Worm (Caenorhabditis elegans) whole organism, young adult: ENCODE results near the gene C33B4.4.

Experiments used
- B0261.1 ChIP-seq: sonication (generic microtip); optimal IDR thresholded peaks from 2 replicates; lab custom pipeline; 2016; ENCODE audit warnings: mild to moderate bottlenecking, missing genetic modification characterization, moderate library complexity, missing compliant biosample characterization
- F52B5.7 ChIP-seq: sonication (generic microtip); optimal IDR thresholded peaks from 2 replicates; lab custom pipeline; 2016; ENCODE audit warnings: mild to moderate bottlenecking, missing genetic modification characterization, missing compliant biosample characterization
- T26A5.8 ChIP-seq: sonication (generic microtip); optimal IDR thresholded peaks from 2 replicates; lab custom pipeline; 2016; ENCODE audit warnings: missing genetic modification characterization, missing compliant biosample characterization
- Y53G8AR.9 ChIP-seq: fragments of 200-800 bp; sonication (Bioruptor generic); conservative IDR thresholded peaks from 2 replicates; pipeline ENCODE4 v1.3.6; 2022; ENCODE audit warnings: missing genetic modification reagents, missing genetic modification characterization, missing compliant biosample characterization
- Y67H2A.10 ChIP-seq: fragments of 200-800 bp; sonication (Bioruptor generic); conservative IDR thresholded peaks from 2 replicates; pipeline ENCODE4 v1.3.6; 2022; ENCODE audit warnings: missing genetic modification reagents, missing genetic modification characterization, missing compliant biosample characterization
- Y79H2A.3 ChIP-seq: fragments of 200-800 bp; sonication (Bioruptor generic); conservative IDR thresholded peaks from 2 replicates; pipeline ENCODE4 v1.3.6; 2022; ENCODE audit warnings: missing genetic modification reagents, missing genetic modification characterization, missing compliant biosample characterization
- aptf-3 ChIP-seq: fragments of 200-800 bp; sonication (Bioruptor generic); IDR thresholded peaks from 2 replicates; pipeline ENCODE4 v1.3.6; 2022; ENCODE audit warnings: missing genetic modification characterization, missing compliant biosample characterization
- atf-7 ChIP-seq: sonication (generic microtip); optimal IDR thresholded peaks from 2 replicates; lab custom pipeline; 2017; ENCODE audit warnings: mild to moderate bottlenecking, missing genetic modification characterization, missing compliant biosample characterization
- attf-6 ChIP-seq: fragments of 200-800 bp; sonication (Bioruptor generic); IDR thresholded peaks from 2 replicates; pipeline ENCODE4 v1.3.6; 2022; ENCODE audit warnings: missing genetic modification reagents, missing genetic modification characterization, missing compliant biosample characterization
- bed-1 ChIP-seq: fragments of 200-800 bp; sonication (Bioruptor generic); IDR thresholded peaks from 2 replicates; pipeline ENCODE4 v1.3.6; 2022; ENCODE audit warnings: missing genetic modification reagents, missing genetic modification characterization, missing compliant biosample characterization
- cebp-1 ChIP-seq, 2 experiments: fragments of 200-800 bp in 1 of 2; sonication (Bioruptor generic) in 1 of 2; sonication (generic microtip) in 1 of 2; IDR thresholded peaks in 1 of 2; optimal IDR thresholded peaks in 1 of 2; 2 replicates each; pipeline versions ENCODE4 v1.3.6 to Lab custom; 2017 to 2022; ENCODE audit warnings: missing compliant biosample characterization in 2 of 2, missing genetic modification characterization in 2 of 2, mild to moderate bottlenecking in 1 of 2, missing genetic modification reagents in 1 of 2, moderate library complexity in 1 of 2
- ceh-100 ChIP-seq: fragments of 200-800 bp; sonication (Bioruptor generic); IDR thresholded peaks from 2 replicates; pipeline ENCODE4 v1.3.6; 2022; ENCODE audit warnings: missing genetic modification reagents, missing genetic modification characterization, missing compliant biosample characterization
- die-1 ChIP-seq: sonication (generic microtip); optimal IDR thresholded peaks from 2 replicates; lab custom pipeline; 2016; ENCODE audit warnings: missing genotype, mild to moderate bottlenecking, missing genetic modification characterization, missing compliant biosample characterization
- dox-1 ChIP-seq: fragments of 200-800 bp; sonication (Bioruptor generic); IDR thresholded peaks from 2 replicates; pipeline ENCODE4 v1.3.6; 2022; ENCODE audit warnings: missing genetic modification reagents, missing genetic modification characterization, missing compliant biosample characterization
- dpff-1 ChIP-seq: sonication (generic microtip); optimal IDR thresholded peaks from 2 replicates; lab custom pipeline; 2017; ENCODE audit warnings: mild to moderate bottlenecking, missing genetic modification characterization, missing compliant biosample characterization
- egrh-3 ChIP-seq: fragments of 200-800 bp; sonication (Bioruptor generic); IDR thresholded peaks from 2 replicates; pipeline ENCODE4 v1.3.6; 2022; ENCODE audit warnings: missing genetic modification reagents, missing genetic modification characterization, missing compliant biosample characterization
- ekl-4 ChIP-seq: fragments of 200-800 bp; sonication (Bioruptor generic); IDR thresholded peaks from 2 replicates; pipeline ENCODE4 v1.3.6; 2022; ENCODE audit warnings: missing genetic modification reagents, missing genetic modification characterization, missing compliant biosample characterization
- ets-4 ChIP-seq: fragments of 200-800 bp; sonication (Bioruptor generic); optimal IDR thresholded peaks from 2 replicates; lab custom pipeline; 2018; ENCODE audit warnings: mild to moderate bottlenecking, missing genetic modification characterization, missing compliant biosample characterization
- hlh-12 ChIP-seq: sonication (generic microtip); optimal IDR thresholded peaks from 2 replicates; lab custom pipeline; 2016; ENCODE audit warnings: missing genetic modification characterization, missing compliant biosample characterization
- let-607 ChIP-seq, 2 experiments: fragments of 200-800 bp in 1 of 2; sonication (Bioruptor generic) in 1 of 2; sonication (generic microtip) in 1 of 2; optimal IDR thresholded peaks; 2 replicates each; lab custom pipeline; 2016 to 2018; ENCODE audit warnings: mild to moderate bottlenecking in 2 of 2, missing compliant biosample characterization in 2 of 2, missing genetic modification characterization in 2 of 2, moderate library complexity in 2 of 2, missing genotype in 1 of 2
- madf-3 ChIP-seq: fragments of 200-800 bp; sonication (Bioruptor generic); IDR thresholded peaks from 2 replicates; pipeline ENCODE4 v1.3.6; 2022; ENCODE audit warnings: missing genetic modification reagents, missing genetic modification characterization, missing compliant biosample characterization
- mxl-1 ChIP-seq: sonication (generic microtip); optimal IDR thresholded peaks from 2 replicates; lab custom pipeline; 2016; ENCODE audit warnings: missing genetic modification characterization, missing compliant biosample characterization
- nfya-1 ChIP-seq: sonication (generic microtip); optimal IDR thresholded peaks from 2 replicates; lab custom pipeline; 2017; ENCODE audit warnings: antibody characterized with exemption, missing compliant biosample characterization, missing genetic modification characterization, borderline replicate concordance; ENCODE audit not compliant: insufficient read depth
- nfyb-1 ChIP-seq: fragments of 200-800 bp; sonication (Bioruptor generic); IDR thresholded peaks from 2 replicates; pipeline ENCODE4 v1.3.6; 2022; ENCODE audit warnings: missing genetic modification reagents, missing genetic modification characterization, missing compliant biosample characterization
- nhr-120 ChIP-seq: fragments of 200-800 bp; sonication (Bioruptor generic); IDR thresholded peaks from 2 replicates; pipeline ENCODE4 v1.3.6; 2022; ENCODE audit warnings: missing genetic modification characterization, missing compliant biosample characterization
- nhr-179 ChIP-seq: sonication (generic microtip); optimal IDR thresholded peaks from 2 replicates; lab custom pipeline; 2016; ENCODE audit warnings: mild to moderate bottlenecking, missing genetic modification characterization, missing compliant biosample characterization
- nhr-80 ChIP-seq: sonication (generic microtip); optimal IDR thresholded peaks from 2 replicates; lab custom pipeline; 2016; ENCODE audit warnings: missing genetic modification characterization, missing compliant biosample characterization
- somi-1 ChIP-seq: fragments of 200-800 bp; sonication (Bioruptor generic); optimal IDR thresholded peaks from 2 replicates; lab custom pipeline; 2018; ENCODE audit warnings: mild to moderate bottlenecking, missing genetic modification characterization, missing compliant biosample characterization
- ztf-28 ChIP-seq: fragments of 200-800 bp; sonication (Bioruptor generic); IDR thresholded peaks from 2 replicates; pipeline ENCODE4 v1.3.6; 2022; ENCODE audit warnings: missing genetic modification reagents, missing genetic modification characterization, missing compliant biosample characterization
- ztf-6 ChIP-seq: fragments of 200-800 bp; sonication (Bioruptor generic); IDR thresholded peaks from 2 replicates; pipeline ENCODE4 v1.3.6; 2022; ENCODE audit warnings: missing genetic modification reagents, missing genetic modification characterization, missing compliant biosample characterization

Gene C33B4.4

ce11 chrII:11383058-11383457 lies at the start of gene C33B4.4, which contains the start of gene C33B4.5:
C33B4.4 (minus strand) TSS chrII:11383442.
C33B4.5 (plus strand) TSS chrII:11383327.
- no peak for TF ChIP-seq bed-1 (GFP tag; lab: Robert Waterston, UW)
- TF ChIP-seq, all 124 proteins: peak for 0

ce11 chrII:11431584-11431983 lies 48.3 kb upstream of the C33B4.4 start, which contains the start of gene C05D12.4:
C05D12.4 (plus strand) TSS chrII:11431884.
- no peak for TF ChIP-seq nhr-120 (GFP tag; lab: Robert Waterston, UW)
- TF ChIP-seq mxl-1 (tag; lab: Kevin White, UChicago) = no peak
- no peak for TF ChIP-seq F52B5.7
- no peak for TF ChIP-seq attf-6 (GFP tag; lab: Robert Waterston, UW)
- no peak for TF ChIP-seq aptf-3 (GFP tag; lab: Robert Waterston, UW)
- TF ChIP-seq ceh-100 (GFP tag; lab: Robert Waterston, UW) = no peak
- TF ChIP-seq B0261.1 (tag; lab: Kevin White, UChicago) = no peak
- TF ChIP-seq nfya-1 (tag; lab: Kevin White, UChicago) = no peak
- TF ChIP-seq nfyb-1 (GFP tag; lab: Robert Waterston, UW) = no peak
- TF ChIP-seq cebp-1 (GFP tag; IDR thresholded peaks at IDR 0.05; lab: Robert Waterston, UW) = no peak
- no peak for TF ChIP-seq cebp-1 (tag; optimal IDR thresholded peaks at IDR 0.05; lab: Kevin White, UChicago)
- TF ChIP-seq Y79H2A.3 (GFP tag; lab: Robert Waterston, UW) = no peak
- no peak for TF ChIP-seq somi-1
- TF ChIP-seq egrh-3 (GFP tag; lab: Robert Waterston, UW) = no peak
- no peak for TF ChIP-seq ztf-6 (GFP tag; lab: Robert Waterston, UW)
- TF ChIP-seq Y67H2A.10 = no peak
- no peak for TF ChIP-seq ekl-4
- no peak for TF ChIP-seq T26A5.8 (tag; lab: Kevin White, UChicago)

ce11 chrII:11428599-11428998 lies 45.4 kb upstream of the C33B4.4 start:
- peak; percentile 48 for TF ChIP-seq nhr-80
- no peak for TF ChIP-seq Y53G8AR.9 (GFP tag; lab: Robert Waterston, UW)

ce11 chrII:11427322-11427721 lies 44.1 kb upstream of the C33B4.4 start:
- TF ChIP-seq dox-1 = 0 out of 2 replicates have a peak, but pooled peaks have one; percentile 41
- no peak for TF ChIP-seq die-1 (tag; lab: Kevin White, UChicago)
- no peak for TF ChIP-seq ztf-28 (GFP tag; lab: Robert Waterston, UW)
- peak in 1 of 2 experiments; percentile 15 for TF ChIP-seq let-607 (tag; optimal IDR thresholded peaks at IDR 0.05; lab: Kevin White, UChicago)
- TF ChIP-seq atf-7 (tag; lab: Kevin White, UChicago) = peak; percentile 27
- TF ChIP-seq ets-4 = peak; percentile 47
- TF ChIP-seq nhr-179 (tag; lab: Kevin White, UChicago) = no peak
- no peak for TF ChIP-seq madf-3 (GFP tag; lab: Robert Waterston, UW)
- TF ChIP-seq dpff-1 (tag; lab: Kevin White, UChicago) = no peak
- peak; percentile 91 for TF ChIP-seq nhr-80
- TF ChIP-seq, all 124 proteins: peak for 5

- TF ChIP-seq nhr-80 (peak; percentile 33), hlh-12 (tag; lab: Kevin White, UChicago) (no peak)
Measured at ce11 chrII:11424579-11425316, 41.5 kb upstream of the C33B4.4 start, which contains the start of gene C05D12.3. C05D12.3 (plus strand) TSS chrII:11425266.
